Fruit fly (Drosophila melanogaster) whole organism, embryonic: Measurements from ENCODE around the gene Tsen2.

Source experiments
- Asciz ChIP-seq: fragments of 200-800 bp; sonication (Bioruptor generic); optimal IDR thresholded peaks from 2 replicates; lab custom pipeline; 2017; ENCODE audit warnings: missing biosample characterization, mild to moderate bottlenecking, missing genetic modification characterization, missing genetic modification reagents
- Atf-2 ChIP-seq: fragments of 200-800 bp; sonication (Bioruptor generic); optimal IDR thresholded peaks from 2 replicates; lab custom pipeline; 2016; ENCODE audit warnings: missing biosample characterization, missing genetic modification characterization
- CG10366 ChIP-seq: fragments of 200-800 bp; sonication (Bioruptor generic); IDR thresholded peaks from 2 replicates; pipeline ENCODE4 v1.3.6; 2022; ENCODE audit warnings: missing biosample characterization, missing genetic modification characterization
- CG10543 ChIP-seq: fragments of 200-800 bp; sonication (Bioruptor generic); optimal IDR thresholded peaks from 3 replicates; lab custom pipeline; 2017; ENCODE audit warnings: missing biosample characterization, mild to moderate bottlenecking, missing genetic modification characterization, moderate library complexity
- CG12236 ChIP-seq: fragments of 200-800 bp; sonication (Bioruptor generic); optimal IDR thresholded peaks from 2 replicates; lab custom pipeline; 2016; ENCODE audit warnings: missing biosample characterization, missing genetic modification characterization
- CG17385 ChIP-seq: fragments of 200-800 bp; sonication (Bioruptor generic); optimal IDR thresholded peaks from 3 replicates; lab custom pipeline; 2018; ENCODE audit warnings: missing biosample characterization, mild to moderate bottlenecking, missing genetic modification characterization
- CG2712 ChIP-seq: fragments of 200-800 bp; optimal IDR thresholded peaks from 3 replicates; lab custom pipeline; 2019; ENCODE audit warnings: missing biosample characterization, mild to moderate bottlenecking, missing genetic modification characterization, moderate library complexity
- CG4707 ChIP-seq: fragments of 200-800 bp; sonication (Bioruptor generic); optimal IDR thresholded peaks from 2 replicates; lab custom pipeline; 2018; ENCODE audit warnings: missing biosample characterization, mild to moderate bottlenecking, missing genetic modification characterization, moderate library complexity
- CG6765 ChIP-seq: fragments of 200-800 bp; sonication (Bioruptor generic); optimal IDR thresholded peaks from 3 replicates; lab custom pipeline; 2017; ENCODE audit warnings: missing biosample characterization, mild to moderate bottlenecking, missing genetic modification characterization
- Dll ChIP-seq: fragments of 200-800 bp; sonication (Bioruptor generic); IDR thresholded peaks from 4 replicates; pipeline ENCODE4 v1.3.6; 2022; ENCODE audit warnings: missing biosample characterization, missing genetic modification characterization; ENCODE audit not compliant: partially characterized antibody
- Dref ChIP-seq: fragments of 200-800 bp; sonication (Bioruptor generic); IDR thresholded peaks from 2 replicates; pipeline ENCODE4 v1.3.6; 2022; ENCODE audit warnings: missing biosample characterization, missing genetic modification characterization
- ERR ChIP-seq: fragments of 200-800 bp; sonication (Bioruptor generic); optimal IDR thresholded peaks from 2 replicates; lab custom pipeline; 2016; ENCODE audit warnings: missing biosample characterization, missing genetic modification characterization
- Hand ChIP-seq: fragments of 200-800 bp; sonication (Bioruptor generic); optimal IDR thresholded peaks from 2 replicates; lab custom pipeline; 2017; ENCODE audit warnings: mild to moderate bottlenecking, missing biosample characterization, missing genetic modification reagents, missing genetic modification characterization
- NC2β ChIP-seq: fragments of 200-800 bp; sonication (Bioruptor generic); optimal IDR thresholded peaks from 2 replicates; lab custom pipeline; 2016; ENCODE audit warnings: missing biosample characterization, missing genetic modification characterization
- NFAT ChIP-seq: fragments of 200-800 bp; sonication (Bioruptor generic); IDR thresholded peaks from 2 replicates; pipeline ENCODE4 v1.3.6; 2022; ENCODE audit warnings: missing biosample characterization, missing genetic modification characterization
- Oli ChIP-seq: fragments of 200-800 bp; sonication (Bioruptor generic); optimal IDR thresholded peaks from 2 replicates; lab custom pipeline; 2018; ENCODE audit warnings: missing biosample characterization, mild to moderate bottlenecking, missing genetic modification characterization, moderate library complexity
- Opbp ChIP-seq: fragments of 200-800 bp; sonication (Bioruptor generic); IDR thresholded peaks from 3 replicates; pipeline ENCODE4 v1.3.6; 2022; ENCODE audit warnings: missing biosample characterization, missing genetic modification characterization; ENCODE audit not compliant: partially characterized antibody
- Side ChIP-seq: fragments of 200-800 bp; sonication (Bioruptor generic); optimal IDR thresholded peaks from 2 replicates; lab custom pipeline; 2016; ENCODE audit warnings: missing biosample characterization, missing genetic modification characterization
- Sin3A ChIP-seq: fragments of >200 bp; optimal IDR thresholded peaks from 2 replicates; lab custom pipeline; 2018
- TFAM ChIP-seq: fragments of 200-800 bp; sonication (Bioruptor generic); optimal IDR thresholded peaks from 2 replicates; lab custom pipeline; 2017; ENCODE audit warnings: missing biosample characterization, missing genetic modification characterization, inconsistent platforms
- Trl ChIP-seq, 3 experiments: fragments of >200 bp in 2 of 3; fragments of 200-800 bp in 1 of 3; sonication (Bioruptor generic) in 1 of 3; optimal IDR thresholded peaks; 2 replicates in 1 of 3; 3 replicates in 2 of 3; lab custom pipeline; 2016 to 2017; ENCODE audit warnings: missing biosample characterization in 1 of 3, missing genetic modification characterization in 1 of 3
- Usf ChIP-seq: fragments of 200-800 bp; sonication (Bioruptor generic); optimal IDR thresholded peaks from 2 replicates; lab custom pipeline; 2017; ENCODE audit warnings: missing genotype, missing biosample characterization, missing genetic modification characterization
- YL-1 ChIP-seq: fragments of 200-800 bp; sonication (Bioruptor generic); optimal IDR thresholded peaks from 3 replicates; lab custom pipeline; 2017; ENCODE audit warnings: missing biosample characterization, mild to moderate bottlenecking, missing genetic modification characterization
- abd-A ChIP-seq: fragments of 200-800 bp; sonication (Bioruptor generic); optimal IDR thresholded peaks from 3 replicates; lab custom pipeline; 2019; ENCODE audit warnings: missing biosample characterization, mild to moderate bottlenecking, missing genetic modification characterization, moderate library complexity
- amos ChIP-seq: fragments of 200-800 bp; sonication (Bioruptor generic); IDR thresholded peaks from 2 replicates; pipeline ENCODE4 v1.3.6; 2022; ENCODE audit warnings: missing biosample characterization, missing genetic modification characterization; ENCODE audit not compliant: partially characterized antibody
- chinmo ChIP-seq: fragments of 200-800 bp; sonication (Bioruptor generic); IDR thresholded peaks from 4 replicates; pipeline ENCODE4 v1.3.6; 2022; ENCODE audit warnings: missing biosample characterization, missing genetic modification characterization; ENCODE audit not compliant: partially characterized antibody
- dm ChIP-seq: fragments of 200-800 bp; sonication (Bioruptor generic); optimal IDR thresholded peaks from 3 replicates; lab custom pipeline; 2016; ENCODE audit warnings: missing biosample characterization, missing genetic modification characterization
- grau ChIP-seq: fragments of 200-800 bp; optimal IDR thresholded peaks from 3 replicates; lab custom pipeline; 2019; ENCODE audit warnings: missing biosample characterization, mild to moderate bottlenecking, missing genetic modification characterization, moderate library complexity
- hb ChIP-seq: fragments of 200-800 bp; sonication (Bioruptor generic); IDR thresholded peaks from 3 replicates; pipeline ENCODE4 v1.3.6; 2022; ENCODE audit warnings: missing biosample characterization, missing genetic modification characterization; ENCODE audit not compliant: partially characterized antibody
- klu ChIP-seq: fragments of 200-800 bp; sonication (Bioruptor generic); IDR thresholded peaks from 2 replicates; pipeline ENCODE4 v1.3.6; 2022; ENCODE audit warnings: missing biosample characterization, missing genetic modification characterization
- lbe ChIP-seq: fragments of 200-800 bp; sonication (Bioruptor generic); optimal IDR thresholded peaks from 2 replicates; lab custom pipeline; 2016; ENCODE audit warnings: missing biosample characterization, mild to moderate bottlenecking, missing genetic modification characterization
- lov ChIP-seq, 2 experiments: fragments of 200-800 bp in 1 of 2; fragments of >200 bp in 1 of 2; sonication (Bioruptor generic) in 1 of 2; IDR thresholded peaks in 1 of 2; optimal IDR thresholded peaks in 1 of 2; 2 replicates in 1 of 2; 3 replicates in 1 of 2; pipeline versions ENCODE4 v1.3.6 to Lab custom; 2017 to 2022; ENCODE audit warnings: missing biosample characterization in 1 of 2, missing genetic modification characterization in 1 of 2
- mld ChIP-seq: fragments of 200-800 bp; sonication (Bioruptor generic); IDR thresholded peaks from 3 replicates; pipeline ENCODE4 v1.3.6; 2022; ENCODE audit warnings: missing biosample characterization, missing genetic modification characterization; ENCODE audit not compliant: partially characterized antibody
- nau ChIP-seq: fragments of 200-800 bp; sonication (Bioruptor generic); optimal IDR thresholded peaks from 3 replicates; lab custom pipeline; 2017; ENCODE audit warnings: missing biosample characterization, mild to moderate bottlenecking, missing genetic modification characterization, missing genetic modification reagents
- nerfin-2 ChIP-seq: fragments of 200-800 bp; sonication (Bioruptor generic); IDR thresholded peaks from 2 replicates; pipeline ENCODE4 v1.3.6; 2022; ENCODE audit warnings: missing biosample characterization, missing genetic modification characterization; ENCODE audit not compliant: partially characterized antibody
- prd ChIP-seq, 3 experiments: fragments of >200 bp in 2 of 3; fragments of 200-800 bp in 1 of 3; sonication (Bioruptor generic) in 1 of 3; optimal IDR thresholded peaks in 2 of 3; IDR thresholded peaks in 1 of 3; 2 replicates in 2 of 3; 3 replicates in 1 of 3; pipeline versions ENCODE4 v1.3.6 to Lab custom; 2017 to 2022; ENCODE audit warnings: missing biosample characterization in 1 of 3, missing genetic modification characterization in 1 of 3
- run ChIP-seq: fragments of 200-800 bp; sonication (Bioruptor generic); optimal IDR thresholded peaks from 3 replicates; lab custom pipeline; 2018; ENCODE audit warnings: missing biosample characterization, mild to moderate bottlenecking, missing genetic modification characterization
- schlank ChIP-seq: fragments of 200-800 bp; sonication (Bioruptor generic); optimal IDR thresholded peaks from 2 replicates; lab custom pipeline; 2018; ENCODE audit warnings: missing biosample characterization, mild to moderate bottlenecking, missing genetic modification characterization
- sens ChIP-seq: fragments of 200-800 bp; sonication (Bioruptor generic); peaks from one replicate; lab custom pipeline; 2016; ENCODE audit warnings: missing biosample characterization, missing genetic modification characterization
- seq ChIP-seq: fragments of 200-800 bp; sonication (Bioruptor generic); IDR thresholded peaks from 2 replicates; pipeline ENCODE4 v1.3.6; 2022; ENCODE audit warnings: missing biosample characterization, missing genetic modification characterization
- shn ChIP-seq: fragments of 200-800 bp; sonication (Bioruptor generic); optimal IDR thresholded peaks from 3 replicates; lab custom pipeline; 2016; ENCODE audit warnings: missing biosample characterization, missing genetic modification characterization
- sob ChIP-seq: fragments of 200-800 bp; sonication (Bioruptor generic); IDR thresholded peaks from 2 replicates; pipeline ENCODE4 v1.3.6; 2022; ENCODE audit warnings: missing biosample characterization, missing genetic modification characterization
- sug ChIP-seq: fragments of 200-800 bp; optimal IDR thresholded peaks from 2 replicates; lab custom pipeline; 2019; ENCODE audit warnings: missing biosample characterization, mild to moderate bottlenecking, missing genetic modification characterization, moderate library complexity
- unc-4 ChIP-seq: fragments of 200-800 bp; sonication (Bioruptor generic); IDR thresholded peaks from 2 replicates; pipeline ENCODE4 v1.3.6; 2022; ENCODE audit warnings: missing biosample characterization, missing genetic modification characterization; ENCODE audit not compliant: partially characterized antibody
- unpg ChIP-seq: fragments of 200-800 bp; sonication (Bioruptor generic); optimal IDR thresholded peaks from 3 replicates; lab custom pipeline; 2018; ENCODE audit warnings: missing biosample characterization, mild to moderate bottlenecking, missing genetic modification characterization, moderate library complexity

Tsen2 gene

dm6 chr2L:16719643-16720515, 9.7 kb upstream of the Tsen2 start, which contains the start of gene Cyt-c-p (continued):
- TF ChIP-seq Dll (GFP tag; lab: Robert Waterston, UW): peak; percentile 70; the same call in 3 of the 4 replicates
- peak; percentile 51 for TF ChIP-seq Dref (GFP tag; lab: Robert Waterston, UW)
- peak; percentile 91 for TF ChIP-seq Sin3A (lab: Kevin White, UChicago)
- TF ChIP-seq sob (GFP tag; lab: Robert Waterston, UW): peak; percentile 54; the same call in 1 of the 2 replicates
- TF ChIP-seq run (tag; lab: Kevin White, UChicago): peak; percentile 35
- TF ChIP-seq CG10366 (GFP tag; lab: Robert Waterston, UW): no peak
- peak; percentile 94 for TF ChIP-seq abd-A (tag; lab: Kevin White, UChicago)
- peak; percentile 35 for TF ChIP-seq NC2β (GFP tag; lab: Kevin White, UChicago)
- peak; percentile 31; the same call in 1 of the 4 replicates for TF ChIP-seq chinmo (GFP tag; lab: Robert Waterston, UW)
- peak; percentile 26 for TF ChIP-seq shn
- TF ChIP-seq CG6765 (GFP tag; lab: Kevin White, UChicago): peak; percentile 13
- peak; percentile 40 to 71 for TF ChIP-seq Trl (optimal IDR thresholded peaks at IDR 0.05; lab: Kevin White, UChicago)
- TF ChIP-seq Trl (GFP tag; optimal IDR thresholded peaks at IDR 0.05; lab: Kevin White, UChicago): peak; percentile 8
- TF ChIP-seq unc-4 (GFP tag; lab: Robert Waterston, UW): peak; percentile 66
- TF ChIP-seq Oli (tag; lab: Kevin White, UChicago): no peak
- TF ChIP-seq Usf (GFP tag; lab: Kevin White, UChicago): no peak
- TF ChIP-seq klu (GFP tag; lab: Robert Waterston, UW): 0 out of 2 replicates have a peak, but pooled peaks have one; percentile 50
- no peak for TF ChIP-seq TFAM (GFP tag; lab: Kevin White, UChicago)
- TF ChIP-seq ERR: peak; percentile 7
- TF ChIP-seq grau (tag; lab: Kevin White, UChicago): peak; percentile 37
- no peak for TF ChIP-seq lov (optimal IDR thresholded peaks at IDR 0.05; lab: Kevin White, UChicago)
- TF ChIP-seq lov (GFP tag; IDR thresholded peaks at IDR 0.05; lab: Robert Waterston, UW): no peak
- peak; percentile 61 for TF ChIP-seq CG2712 (tag; lab: Kevin White, UChicago)
- TF ChIP-seq Asciz (GFP tag; lab: Kevin White, UChicago): peak; percentile 34
- TF ChIP-seq Hand (GFP tag; lab: Kevin White, UChicago): no peak
- no peak for TF ChIP-seq CG4707
- TF ChIP-seq mld (GFP tag; lab: Robert Waterston, UW): no peak
- peak; percentile 58; the same call in 1 of the 2 replicates for TF ChIP-seq NFAT (GFP tag; lab: Robert Waterston, UW)
- no peak for TF ChIP-seq CG12236 (GFP tag; lab: Kevin White, UChicago)
- TF ChIP-seq seq (GFP tag; lab: Robert Waterston, UW): 0 out of 2 replicates have a peak, but pooled peaks have one; percentile 10
- TF ChIP-seq prd (optimal IDR thresholded peaks at IDR 0.05; lab: Kevin White, UChicago): no peak
- TF ChIP-seq prd (GFP tag; IDR thresholded peaks at IDR 0.05; lab: Robert Waterston, UW): no peak; the same call in 2 of the 3 replicates
- TF ChIP-seq CG10543: peak; percentile 29
- peak; percentile 82 for TF ChIP-seq sens (GFP tag; lab: Kevin White, UChicago)
- TF ChIP-seq YL-1 (GFP tag; lab: Kevin White, UChicago): peak; percentile 38
- TF ChIP-seq CG17385 (GFP tag; lab: Kevin White, UChicago): peak; percentile 16
- TF ChIP-seq Atf-2 (GFP tag; lab: Kevin White, UChicago): no peak
- no peak for TF ChIP-seq lbe (GFP tag; lab: Kevin White, UChicago)
- no peak for TF ChIP-seq Side
- TF ChIP-seq unpg: peak; percentile 16
- TF ChIP-seq amos (GFP tag; lab: Robert Waterston, UW): peak; percentile 64; the same call in 1 of the 2 replicates
- peak; percentile 55; the same call in 1 of the 3 replicates for TF ChIP-seq Opbp (GFP tag; lab: Robert Waterston, UW)
- TF ChIP-seq nerfin-2 (GFP tag; lab: Robert Waterston, UW): 0 out of 2 replicates have a peak, but pooled peaks have one; percentile 16
- no peak for TF ChIP-seq schlank
- TF ChIP-seq hb (GFP tag; lab: Robert Waterston, UW): 0 out of 3 replicates have a peak, but pooled peaks have one; percentile 24
- peak; percentile 63 for TF ChIP-seq sug (tag; lab: Kevin White, UChicago)
- TF ChIP-seq dm (GFP tag; lab: Kevin White, UChicago): peak; percentile 52
- peak; percentile 23 for TF ChIP-seq nau
